Worm (Caenorhabditis elegans) whole organism, L1 larva: ENCODE data around the gene W04E12.7.

ENCODE experiments used
- ceh-82 ChIP-seq, 3 experiments: fragments of 150-350 bp in 1 of 3; sonication (generic microtip) in 2 of 3; optimal IDR thresholded peaks; 2 replicates each; lab custom pipeline; 2014 to 2017; ENCODE audit warnings: missing biosample characterization in 3 of 3, missing genetic modification characterization in 3 of 3
- dpl-1 ChIP-seq, 3 experiments: fragments of 150-350 bp in 2 of 3; sonication (generic microtip) in 1 of 3; optimal IDR thresholded peaks; 2 replicates each; lab custom pipeline; 2014 to 2017; ENCODE audit warnings: missing biosample characterization in 3 of 3, missing genetic modification characterization in 3 of 3, missing genetic modification reagents in 3 of 3
- dsc-1 ChIP-seq: sonication (generic microtip); optimal IDR thresholded peaks from 2 replicates; lab custom pipeline; 2016; ENCODE audit warnings: mild to moderate bottlenecking, missing genetic modification characterization, missing compliant biosample characterization
- ets-5 ChIP-seq: fragments of 200-800 bp; sonication (Bioruptor generic); IDR thresholded peaks from 2 replicates; pipeline ENCODE4 v1.3.6; 2022; ENCODE audit warnings: missing genetic modification characterization, missing compliant biosample characterization
- hlh-17 ChIP-seq: fragments of 200-800 bp; sonication (Bioruptor generic); optimal IDR thresholded peaks from 2 replicates; lab custom pipeline; 2018; ENCODE audit warnings: missing genetic modification characterization, mild to moderate bottlenecking, missing compliant biosample characterization, moderate library complexity, borderline replicate concordance
- lin-15B ChIP-seq: fragments of 150-350 bp; sonication (generic microtip); optimal IDR thresholded peaks from 3 replicates; lab custom pipeline; 2014; ENCODE audit warnings: missing biosample characterization, missing genetic modification characterization
- mep-1 ChIP-seq: fragments of 150-350 bp; optimal IDR thresholded peaks from 2 replicates; lab custom pipeline; 2014; ENCODE audit warnings: missing biosample characterization, missing genetic modification characterization
- nhr-12 ChIP-seq: sonication (generic microtip); optimal IDR thresholded peaks from 2 replicates; lab custom pipeline; 2017; ENCODE audit warnings: missing biosample characterization, missing genetic modification characterization
- nhr-28 ChIP-seq: fragments of 150-350 bp; optimal IDR thresholded peaks from 2 replicates; lab custom pipeline; 2014; ENCODE audit warnings: missing biosample characterization, missing genetic modification characterization
- pqm-1 ChIP-seq: sonication (generic microtip); optimal IDR thresholded peaks from 3 replicates; lab custom pipeline; 2017; ENCODE audit warnings: missing biosample characterization, missing genetic modification characterization
- snpc-4 ChIP-seq: fragments of 150-350 bp; optimal IDR thresholded peaks from 2 replicates; lab custom pipeline; 2014; ENCODE audit warnings: missing biosample characterization, missing genetic modification characterization
- sox-4 ChIP-seq: sonication (generic microtip); optimal IDR thresholded peaks from 2 replicates; lab custom pipeline; 2016; ENCODE audit warnings: missing genetic modification characterization, missing compliant biosample characterization

DNA sequence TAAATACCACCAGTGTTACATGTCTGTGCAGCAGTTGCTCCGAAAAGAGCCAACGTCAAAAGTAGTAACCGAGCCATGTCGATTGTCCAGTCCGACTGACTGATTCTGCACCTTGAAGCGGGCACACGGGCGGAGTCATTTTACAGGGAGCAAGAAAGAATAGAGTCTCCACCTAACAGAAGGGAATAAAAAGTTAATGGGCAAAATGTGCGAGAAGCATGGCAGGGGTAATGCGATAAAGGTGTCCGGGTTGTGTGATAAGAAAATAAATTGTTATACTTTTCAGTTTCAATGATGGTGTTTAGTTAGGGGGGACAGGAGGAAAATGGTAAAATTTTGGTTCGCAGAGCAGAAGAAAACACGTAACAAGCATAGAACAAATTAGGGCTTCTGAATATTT is 17.9 kb upstream of the W04E12.7 start, which contains the start of gene clec-50:
- no peak for TF ChIP-seq mep-1 (tag; lab: Kevin White, UChicago)
- TF ChIP-seq lin-15B (tag; lab: Kevin White, UChicago): no peak
- TF ChIP-seq dsc-1: no peak
- no peak for TF ChIP-seq sox-4
- no peak for TF ChIP-seq dpl-1 (GFP tag; optimal IDR thresholded peaks at IDR 0.05; lab: Kevin White, UChicago)
- no peak for TF ChIP-seq hlh-17 (GFP tag; lab: Kevin White, UChicago)
- no peak for TF ChIP-seq ceh-82 (tag; optimal IDR thresholded peaks at IDR 0.05; lab: Kevin White, UChicago)
- TF ChIP-seq nhr-28 (tag; lab: Kevin White, UChicago): no peak
- no peak for TF ChIP-seq pqm-1 (tag; lab: Kevin White, UChicago)
- no peak for TF ChIP-seq ets-5 (GFP tag; lab: Robert Waterston, UW)
- TF ChIP-seq nhr-12 (tag; lab: Kevin White, UChicago): no peak
- no peak for TF ChIP-seq snpc-4 (tag; lab: Kevin White, UChicago)
